Fruit fly (Drosophila melanogaster) whole organism, embryonic: ENCODE data around the gene CG6195.

Experiments used
- CG11560 ChIP-seq: fragments of 200-800 bp; sonication (Bioruptor generic); IDR thresholded peaks from 3 replicates; pipeline ENCODE4 v1.3.6; 2022; ENCODE audit warnings: missing biosample characterization, missing genetic modification characterization
- CG6854 ChIP-seq: fragments of 200-800 bp; sonication (Bioruptor generic); optimal IDR thresholded peaks from 3 replicates; lab custom pipeline; 2017; ENCODE audit warnings: missing biosample characterization, mild to moderate bottlenecking, missing genetic modification characterization
- CG8359 ChIP-seq: fragments of 200-800 bp; sonication (Bioruptor generic); optimal IDR thresholded peaks from 2 replicates; lab custom pipeline; 2017; ENCODE audit warnings: missing biosample characterization, mild to moderate bottlenecking, missing genetic modification characterization, borderline replicate concordance
- Vsx1 ChIP-seq: fragments of 200-800 bp; sonication (Bioruptor generic); optimal IDR thresholded peaks from 2 replicates; lab custom pipeline; 2017; ENCODE audit warnings: missing biosample characterization, mild to moderate bottlenecking, missing genetic modification characterization, missing genetic modification reagents
- zf30C ChIP-seq: fragments of 200-800 bp; sonication (Bioruptor generic); optimal IDR thresholded peaks from 3 replicates; lab custom pipeline; 2018; ENCODE audit warnings: missing biosample characterization, mild to moderate bottlenecking, missing genetic modification characterization

DNA sequence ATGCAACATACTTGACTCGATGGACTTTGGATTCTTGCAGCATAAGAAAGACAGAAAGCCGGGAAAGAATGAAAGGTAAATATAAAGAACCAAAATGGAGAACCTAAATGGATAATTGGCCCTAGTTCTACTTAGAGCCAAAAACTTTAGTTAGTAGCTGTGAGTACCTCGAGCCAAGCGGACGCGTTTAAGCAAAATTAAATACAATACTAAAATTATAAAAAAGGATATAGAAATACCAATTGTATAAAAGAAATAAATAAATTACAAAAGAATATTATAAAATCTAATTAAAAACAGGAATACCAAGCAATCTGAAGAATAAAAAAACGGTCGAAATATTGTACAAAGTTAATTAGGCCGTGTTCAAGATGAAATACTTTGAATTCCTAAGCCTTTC is 13.6 kb downstream of the CG6195 start, which contains the start of gene CG34138:
- TF ChIP-seq CG6854 (no peak), Vsx1 (GFP tag; lab: Kevin White, UChicago) (no peak), zf30C (no peak), CG11560 (tag; lab: Robert Waterston, UW) (no peak), CG8359 (GFP tag; lab: Kevin White, UChicago) (no peak)
